Fruit fly (Drosophila melanogaster): ENCODE results near the gene Prp3.

Gene Prp3

dm6 chr3L:19924771-19925304, 14.7 kb downstream of the Prp3 start, which contains the start of gene Grasp65:
TSS of gene Grasp65 (plus strand) at chr3L:19924943.
- TF ChIP-seq CG32121 (GFP tag; IDR thresholded peaks at IDR 0.05) = no peak
- peak; percentile 54; the same call in 1 of the 3 replicates for TF ChIP-seq CG4496 (GFP tag; IDR thresholded peaks at IDR 0.05)

- TF ChIP-seq CG4496 (GFP tag; IDR thresholded peaks at IDR 0.05) = 0 out of 3 replicates have a peak, but pooled peaks have one; percentile 39
- no peak for TF ChIP-seq gl (tag; optimal IDR thresholded peaks at IDR 0.05)
- peak; percentile 51 for TF ChIP-seq Ets98B (GFP tag; IDR thresholded peaks at IDR 0.05)
- TF ChIP-seq CG8159 (tag; optimal IDR thresholded peaks at IDR 0.05) = peak; percentile 55
- peak; percentile 47; the same call in 1 of the 3 replicates for TF ChIP-seq fd96Ca (GFP tag; IDR thresholded peaks at IDR 0.05)
- TF ChIP-seq CG10348 (GFP tag; IDR thresholded peaks at IDR 0.05) = no peak
- TF ChIP-seq EcR (GFP tag; optimal IDR thresholded peaks at IDR 0.05) = no peak
- peak; percentile 39 for TF ChIP-seq CG15710 (tag; optimal IDR thresholded peaks at IDR 0.05)
- TF ChIP-seq CG8301 (tag; optimal IDR thresholded peaks at IDR 0.05) = no peak
- peak; percentile 50 for TF ChIP-seq CG17806 (tag; optimal IDR thresholded peaks at IDR 0.05)
- TF ChIP-seq CG13204 (GFP tag; optimal IDR thresholded peaks at IDR 0.05) = no peak
- peak; percentile 15 for TF ChIP-seq Snoo (tag; optimal IDR thresholded peaks at IDR 0.05)
- no peak for TF ChIP-seq rn (GFP tag; IDR thresholded peaks at IDR 0.05)
- peak; percentile 29 for TF ChIP-seq CG9948 (tag; optimal IDR thresholded peaks at IDR 0.05)
Measured at dm6 chr3L:19928435-19929011, 18.4 kb downstream of the Prp3 start, which contains the start of the genes CG8004 and RhoGDI. TSS of gene CG8004 (minus strand) at chr3L:19928508. TSS of gene RhoGDI (plus strand) at chr3L:19928743.

dm6 chr3L:19929051-19929718, 19.1 kb downstream of the Prp3 start:
- TF ChIP-seq rn (GFP tag; IDR thresholded peaks at IDR 0.05) (no peak), CG8301 (tag; optimal IDR thresholded peaks at IDR 0.05) (peak; percentile 7), CG14655 (GFP tag; optimal IDR thresholded peaks at IDR 0.05) (no peak), CG12605 (GFP tag; IDR thresholded peaks at IDR 0.05) (peak; percentile 77), Snoo (tag; optimal IDR thresholded peaks at IDR 0.05) (peak; percentile 16), CG8159 (tag; optimal IDR thresholded peaks at IDR 0.05) (peak; percentile 5), Ets98B (GFP tag; IDR thresholded peaks at IDR 0.05) (peak; percentile 60), CG32121 (GFP tag; IDR thresholded peaks at IDR 0.05) (peak; percentile 53; the same call in 1 of the 2 replicates), fd96Ca (GFP tag; IDR thresholded peaks at IDR 0.05) (0 out of 3 replicates have a peak, but pooled peaks have one; percentile 8)

- no peak for TF ChIP-seq rn (GFP tag; IDR thresholded peaks at IDR 0.05)
- no peak for TF ChIP-seq CG9948 (tag; optimal IDR thresholded peaks at IDR 0.05)
- TF ChIP-seq EcR (GFP tag; optimal IDR thresholded peaks at IDR 0.05) = no peak
- TF ChIP-seq CG10348 (GFP tag; IDR thresholded peaks at IDR 0.05) = no peak
- TF ChIP-seq Ets98B (GFP tag; IDR thresholded peaks at IDR 0.05) = no peak
- TF ChIP-seq Pif1A (GFP tag; optimal IDR thresholded peaks at IDR 0.05) = no peak
- TF ChIP-seq Snoo (tag; optimal IDR thresholded peaks at IDR 0.05) = no peak
- TF ChIP-seq CG8159 (tag; optimal IDR thresholded peaks at IDR 0.05) = no peak
- TF ChIP-seq CG14655 (GFP tag; optimal IDR thresholded peaks at IDR 0.05) = no peak
Measured at dm6 chr3L:19929719-19930334, 19.7 kb downstream of the Prp3 start.

DNA sequence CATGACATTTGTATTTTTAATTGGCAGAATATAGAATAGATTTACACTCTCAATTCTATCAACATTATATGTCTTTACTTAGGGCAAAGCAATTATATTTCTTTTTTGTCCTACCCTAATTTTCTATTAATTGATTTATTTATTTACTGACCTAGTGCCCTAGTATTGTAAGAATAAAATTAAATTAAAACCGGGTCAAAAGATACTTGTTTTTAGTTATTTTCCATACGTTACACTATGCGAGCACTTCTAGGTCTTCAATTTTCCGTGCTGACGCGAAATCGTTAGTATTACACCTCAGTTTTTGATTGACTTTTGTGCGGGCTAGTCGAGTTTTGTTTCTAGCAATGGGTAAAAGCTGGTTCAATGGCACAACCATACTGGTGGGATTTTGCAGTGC, 21.3 kb downstream of the Prp3 start, which contains the start of gene CG46462:
TSS of gene CG46462 (plus strand) at position 301 of the 400 bp plus-strand sequence.
- no peak for TF ChIP-seq Ets98B (GFP tag; IDR thresholded peaks at IDR 0.05)

DNA sequence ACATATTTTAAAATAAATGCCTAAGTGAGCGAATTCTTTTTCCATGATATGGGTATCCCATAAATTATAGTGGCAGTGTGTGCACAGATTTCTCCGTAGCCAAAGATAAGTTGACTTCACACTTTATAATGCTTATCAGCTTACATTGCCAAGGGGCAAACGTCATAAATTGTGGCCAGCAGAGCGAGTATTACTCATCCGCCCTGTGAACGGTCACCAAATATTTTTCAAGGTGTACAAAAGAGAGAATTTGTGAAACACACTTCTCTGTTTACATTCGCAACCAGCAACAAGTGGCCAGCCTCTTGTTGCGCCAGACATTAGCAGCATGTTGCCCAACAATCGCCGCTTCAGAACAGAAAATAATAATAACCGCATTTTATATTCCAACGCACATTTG, 22.8 kb downstream of the Prp3 start:
- TF ChIP-seq CG15710 (tag; optimal IDR thresholded peaks at IDR 0.05) = no peak
- no peak; the same call in 2 of the 3 replicates for TF ChIP-seq CG4496 (GFP tag; IDR thresholded peaks at IDR 0.05)
- peak; percentile 35 for TF ChIP-seq Pif1A (GFP tag; optimal IDR thresholded peaks at IDR 0.05)
- peak; percentile 62 for TF ChIP-seq CG12605 (GFP tag; IDR thresholded peaks at IDR 0.05)
- TF ChIP-seq Ets98B (GFP tag; IDR thresholded peaks at IDR 0.05) = peak; percentile 53
- TF ChIP-seq fd96Ca (GFP tag; IDR thresholded peaks at IDR 0.05) = 0 out of 3 replicates have a peak, but pooled peaks have one; percentile 10
- TF ChIP-seq Pif1B (GFP tag; optimal IDR thresholded peaks at IDR 0.05) = no peak
- no peak for TF ChIP-seq CG14655 (GFP tag; optimal IDR thresholded peaks at IDR 0.05)
- TF ChIP-seq CG32121 (GFP tag; IDR thresholded peaks at IDR 0.05) = peak; percentile 26; the same call in 1 of the 2 replicates
- TF ChIP-seq D1 (tag; optimal IDR thresholded peaks at IDR 0.05) = no peak

dm6 chr3L:19939024-19939423, 28.9 kb downstream of the Prp3 start, which contains the start of gene Ac76E:
TSS of gene Ac76E (plus strand) at chr3L:19939287.
- TF ChIP-seq CG32121 (GFP tag; IDR thresholded peaks at IDR 0.05) (peak; percentile 16; the same call in 1 of the 2 replicates), CG34367 (tag; optimal IDR thresholded peaks at IDR 0.05) (no peak), EcR (GFP tag; optimal IDR thresholded peaks at IDR 0.05) (no peak), CG15710 (tag; optimal IDR thresholded peaks at IDR 0.05) (no peak), gl (tag; optimal IDR thresholded peaks at IDR 0.05) (no peak), CG8159 (tag; optimal IDR thresholded peaks at IDR 0.05) (no peak), CG9948 (tag; optimal IDR thresholded peaks at IDR 0.05) (no peak), Snoo (tag; optimal IDR thresholded peaks at IDR 0.05) (no peak), CG12605 (GFP tag; IDR thresholded peaks at IDR 0.05) (peak; percentile 52), Pif1B (GFP tag; optimal IDR thresholded peaks at IDR 0.05) (no peak), Ets98B (GFP tag; IDR thresholded peaks at IDR 0.05) (peak; percentile 30; the same call in 1 of the 2 replicates), Pif1A (GFP tag; optimal IDR thresholded peaks at IDR 0.05) (no peak), CG17806 (tag; optimal IDR thresholded peaks at IDR 0.05) (no peak), D1 (tag; optimal IDR thresholded peaks at IDR 0.05) (no peak), CG14655 (GFP tag; optimal IDR thresholded peaks at IDR 0.05) (no peak), CG10348 (GFP tag; IDR thresholded peaks at IDR 0.05) (no peak), fd96Ca (GFP tag; IDR thresholded peaks at IDR 0.05) (no peak), rn (GFP tag; IDR thresholded peaks at IDR 0.05) (no peak), CG8301 (tag; optimal IDR thresholded peaks at IDR 0.05) (no peak), CG13204 (GFP tag; optimal IDR thresholded peaks at IDR 0.05) (no peak), CG4496 (GFP tag; IDR thresholded peaks at IDR 0.05) (no peak; the same call in 2 of the 3 replicates)
